Fruit fly (Drosophila melanogaster): ENCODE results near the gene Tpt.

Gene Tpt

dm6 chr3L:8412725-8413124, 7.6 kb upstream of the Tpt start, which contains the start of the genes Oseg1 and mtrm:
Oseg1 (minus strand) TSS chr3L:8412825.
mtrm (plus strand) TSS chr3L:8413012.
- TF ChIP-seq usp (GFP tag; optimal IDR thresholded peaks at IDR 0.05) (no peak), psq (optimal IDR thresholded peaks at IDR 0.05) (no peak), pan (optimal IDR thresholded peaks at IDR 0.05) (no peak), Dll (optimal IDR thresholded peaks at IDR 0.05) (no peak), CG8478 (optimal IDR thresholded peaks at IDR 0.05) (no peak), EcR (GFP tag; optimal IDR thresholded peaks at IDR 0.05) (no peak)

dm6 chr3L:8411439-8411897, 6.4 kb upstream of the Tpt start, which contains the start of gene Exo70:
Exo70 (plus strand) TSS chr3L:8411851.
- TF ChIP-seq CG8478 (optimal IDR thresholded peaks at IDR 0.05) (no peak), pan (optimal IDR thresholded peaks at IDR 0.05) (no peak), usp (GFP tag; optimal IDR thresholded peaks at IDR 0.05) (no peak), Dll (optimal IDR thresholded peaks at IDR 0.05) (no peak), psq (optimal IDR thresholded peaks at IDR 0.05) (no peak), EcR (GFP tag; optimal IDR thresholded peaks at IDR 0.05) (no peak)

dm6 chr3L:8398763-8399445, 6.2 kb downstream of the Tpt start:
- TF ChIP-seq CG8478 (optimal IDR thresholded peaks at IDR 0.05), result no peak
- TF ChIP-seq Dll (optimal IDR thresholded peaks at IDR 0.05), result no peak
- TF ChIP-seq pan (optimal IDR thresholded peaks at IDR 0.05), result peak; percentile 85

dm6 chr3L:8396187-8396586, 8.9 kb downstream of the Tpt start:
- TF ChIP-seq Dll (optimal IDR thresholded peaks at IDR 0.05) (no peak), usp (GFP tag; optimal IDR thresholded peaks at IDR 0.05) (no peak), EcR (GFP tag; optimal IDR thresholded peaks at IDR 0.05) (no peak), psq (optimal IDR thresholded peaks at IDR 0.05) (no peak), CG8478 (optimal IDR thresholded peaks at IDR 0.05) (no peak), pan (optimal IDR thresholded peaks at IDR 0.05) (no peak)

- TF ChIP-seq EcR (GFP tag; optimal IDR thresholded peaks at IDR 0.05), result no peak
- no peak for TF ChIP-seq CG8478 (optimal IDR thresholded peaks at IDR 0.05)
- TF ChIP-seq Dll (optimal IDR thresholded peaks at IDR 0.05), result no peak
- no peak for TF ChIP-seq usp (GFP tag; optimal IDR thresholded peaks at IDR 0.05)
- TF ChIP-seq psq (optimal IDR thresholded peaks at IDR 0.05), result no peak
- TF ChIP-seq pan (optimal IDR thresholded peaks at IDR 0.05), result no peak
These were observed 9.4 kb downstream of the Tpt start, which contains the start of gene CG7120 for dm6 chr3L:8395630-8396168. CG7120 (plus strand) TSS chr3L:8396000.

- no peak for TF ChIP-seq pan (optimal IDR thresholded peaks at IDR 0.05)
- TF ChIP-seq EcR (GFP tag; optimal IDR thresholded peaks at IDR 0.05), result no peak
- no peak for TF ChIP-seq Dll (optimal IDR thresholded peaks at IDR 0.05)
- no peak for TF ChIP-seq psq (optimal IDR thresholded peaks at IDR 0.05)
- no peak for TF ChIP-seq usp (GFP tag; optimal IDR thresholded peaks at IDR 0.05)
- no peak for TF ChIP-seq CG8478 (optimal IDR thresholded peaks at IDR 0.05)
These were observed 10.1 kb downstream of the Tpt start for dm6 chr3L:8394944-8395343.

- TF ChIP-seq EcR (GFP tag; optimal IDR thresholded peaks at IDR 0.05), result no peak
- TF ChIP-seq pan (optimal IDR thresholded peaks at IDR 0.05), result no peak
- no peak for TF ChIP-seq usp (GFP tag; optimal IDR thresholded peaks at IDR 0.05)
- TF ChIP-seq Dll (optimal IDR thresholded peaks at IDR 0.05), result no peak
- no peak for TF ChIP-seq CG8478 (optimal IDR thresholded peaks at IDR 0.05)
- no peak for TF ChIP-seq psq (optimal IDR thresholded peaks at IDR 0.05)
These were observed 10.9 kb downstream of the Tpt start for dm6 chr3L:8394132-8394531.

dm6 chr3L:8393549-8393948, 11.5 kb downstream of the Tpt start, which contains the start of gene Jon66Cii:
Jon66Cii (minus strand) TSS chr3L:8393649.
- TF ChIP-seq usp (GFP tag; optimal IDR thresholded peaks at IDR 0.05), result no peak
- no peak for TF ChIP-seq EcR (GFP tag; optimal IDR thresholded peaks at IDR 0.05)
- no peak for TF ChIP-seq Dll (optimal IDR thresholded peaks at IDR 0.05)
- no peak for TF ChIP-seq CG8478 (optimal IDR thresholded peaks at IDR 0.05)
- TF ChIP-seq pan (optimal IDR thresholded peaks at IDR 0.05), result no peak
- no peak for TF ChIP-seq psq (optimal IDR thresholded peaks at IDR 0.05)

- TF ChIP-seq Dll (optimal IDR thresholded peaks at IDR 0.05), result no peak
These were observed 13.8 kb downstream of the Tpt start, which contains the start of gene Jon66Ci for dm6 chr3L:8391240-8391639. Jon66Ci (plus strand) TSS chr3L:8391540.

dm6 chr3L:8385055-8385454, 20.0 kb downstream of the Tpt start:
- TF ChIP-seq Dll (optimal IDR thresholded peaks at IDR 0.05) (no peak), CG8478 (optimal IDR thresholded peaks at IDR 0.05) (no peak), psq (optimal IDR thresholded peaks at IDR 0.05) (no peak), pan (optimal IDR thresholded peaks at IDR 0.05) (no peak), EcR (GFP tag; optimal IDR thresholded peaks at IDR 0.05) (no peak), usp (GFP tag; optimal IDR thresholded peaks at IDR 0.05) (no peak)

- TF ChIP-seq usp (GFP tag; optimal IDR thresholded peaks at IDR 0.05), result no peak
- no peak for TF ChIP-seq Dll (optimal IDR thresholded peaks at IDR 0.05)
- no peak for TF ChIP-seq EcR (GFP tag; optimal IDR thresholded peaks at IDR 0.05)
- no peak for TF ChIP-seq psq (optimal IDR thresholded peaks at IDR 0.05)
- no peak for TF ChIP-seq pan (optimal IDR thresholded peaks at IDR 0.05)
- TF ChIP-seq CG8478 (optimal IDR thresholded peaks at IDR 0.05), result no peak
These were observed 21.1 kb downstream of the Tpt start for dm6 chr3L:8383968-8384367.

- TF ChIP-seq Dll (optimal IDR thresholded peaks at IDR 0.05) (no peak), CG8478 (optimal IDR thresholded peaks at IDR 0.05) (no peak), EcR (GFP tag; optimal IDR thresholded peaks at IDR 0.05) (no peak), psq (optimal IDR thresholded peaks at IDR 0.05) (no peak), usp (GFP tag; optimal IDR thresholded peaks at IDR 0.05) (no peak), pan (optimal IDR thresholded peaks at IDR 0.05) (no peak)
These were observed 25.9 kb downstream of the Tpt start for dm6 chr3L:8379161-8379560.

Data from whole organism.